Worm (Caenorhabditis elegans): Measurements from ENCODE around the gene W07G1.7.

Gene W07G1.7

DNA sequence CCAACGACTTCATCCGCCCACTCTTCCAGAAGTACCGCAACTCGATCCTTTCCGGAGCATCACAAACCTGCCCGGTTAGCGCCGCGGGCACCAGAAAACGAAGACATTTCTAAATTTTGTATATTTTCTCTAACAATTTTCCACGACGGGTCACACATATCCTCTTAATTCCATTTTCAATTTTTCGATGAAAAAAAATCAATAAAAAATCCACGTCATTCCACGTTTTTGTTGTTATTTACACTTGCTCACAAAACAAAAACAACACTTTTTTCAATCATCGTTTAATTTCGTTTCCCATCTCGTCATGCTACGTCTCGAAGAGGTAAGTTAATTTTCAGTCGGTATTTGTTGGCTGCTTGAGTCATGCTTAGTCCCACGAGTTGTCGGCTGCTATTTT is 42.2 kb upstream of the W07G1.7 start, which contains the start of gene F01D5.7:
TSS of gene F01D5.7 (plus strand) at position 301 of the 400 bp plus-strand sequence.
- TF ChIP-seq ceh-9 (tag; optimal IDR thresholded peaks at IDR 0.05): no peak
- no peak for TF ChIP-seq pros-1 (tag; optimal IDR thresholded peaks at IDR 0.05)
- no peak for TF ChIP-seq ama-1 (optimal IDR thresholded peaks at IDR 0.05)
- no peak for TF ChIP-seq ceh-31 (tag; optimal IDR thresholded peaks at IDR 0.05)
- TF ChIP-seq ceh-19 (GFP tag; optimal IDR thresholded peaks at IDR 0.05): no peak
- no peak for TF ChIP-seq nhr-11 (tag; optimal IDR thresholded peaks at IDR 0.05)
- no peak for TF ChIP-seq pha-2 (tag; optimal IDR thresholded peaks at IDR 0.05)

DNA sequence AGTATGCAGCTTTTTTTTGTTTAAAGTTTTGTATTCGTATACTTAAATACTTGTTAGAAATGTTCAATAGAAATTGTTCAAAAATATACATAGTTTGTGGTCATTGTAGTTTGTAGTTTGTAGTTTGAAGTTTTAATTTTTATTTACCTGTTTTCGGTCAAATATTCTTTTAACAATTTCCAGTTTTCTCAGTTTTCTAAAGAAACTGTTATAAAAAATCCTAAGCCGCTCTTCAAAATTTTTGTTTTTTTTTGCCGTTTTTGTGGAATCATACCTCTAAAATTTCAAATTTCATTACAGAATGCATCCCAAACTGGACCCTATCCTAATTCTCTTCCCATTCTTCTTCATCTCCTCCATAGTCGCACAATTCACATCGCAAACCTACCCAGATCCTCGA is 40.1 kb upstream of the W07G1.7 start, which contains the start of gene F01D5.6:
TSS of gene F01D5.6 (plus strand) at position 301 of the 400 bp plus-strand sequence.
- no peak for TF ChIP-seq K02D7.2 (tag; optimal IDR thresholded peaks at IDR 0.05)
- TF ChIP-seq unc-3 (GFP tag; conservative IDR thresholded peaks at IDR 0.05): no peak
- TF ChIP-seq unc-3 (tag; optimal IDR thresholded peaks at IDR 0.05): no peak
- no peak for TF ChIP-seq che-1 (tag; optimal IDR thresholded peaks at IDR 0.05)
- no peak for TF ChIP-seq syd-9 (tag; optimal IDR thresholded peaks at IDR 0.05)
- no peak for TF ChIP-seq unc-86 (tag; optimal IDR thresholded peaks at IDR 0.05)
- no peak for TF ChIP-seq fax-1 (tag; optimal IDR thresholded peaks at IDR 0.05)
- no peak for TF ChIP-seq ets-4 (tag; optimal IDR thresholded peaks at IDR 0.05)
- TF ChIP-seq ceh-24 (tag; optimal IDR thresholded peaks at IDR 0.05): no peak
- TF ChIP-seq pqm-1 (tag; optimal IDR thresholded peaks at IDR 0.05): no peak
- no peak for TF ChIP-seq ceh-9 (tag; optimal IDR thresholded peaks at IDR 0.05)
- TF ChIP-seq ama-1 (optimal IDR thresholded peaks at IDR 0.05): no peak
- TF ChIP-seq ceh-18 (tag; optimal IDR thresholded peaks at IDR 0.05): no peak
- TF ChIP-seq zip-5 (tag; optimal IDR thresholded peaks at IDR 0.05): no peak
- no peak for TF ChIP-seq T23F11.4 (GFP tag; optimal IDR thresholded peaks at IDR 0.05)
- no peak for TF ChIP-seq hlh-6 (tag; optimal IDR thresholded peaks at IDR 0.05)
- no peak for TF ChIP-seq sdc-2 (tag; optimal IDR thresholded peaks at IDR 0.05)

ce11 chrII:14005183-14005582 is 39.0 kb upstream of the W07G1.7 start:
- TF ChIP-seq K09A11.1 (tag; optimal IDR thresholded peaks at IDR 0.05; ENCODE audit: insufficient read depth) (no peak), ceh-31 (tag; optimal IDR thresholded peaks at IDR 0.05) (no peak), ceh-2 (tag; optimal IDR thresholded peaks at IDR 0.05) (no peak), ceh-22 (tag; optimal IDR thresholded peaks at IDR 0.05) (no peak)

ce11 chrII:14004770-14005169 is 38.6 kb upstream of the W07G1.7 start:
- TF ChIP-seq ceh-31 (tag; optimal IDR thresholded peaks at IDR 0.05) (peak; percentile 21), ceh-6 (GFP tag; optimal IDR thresholded peaks at IDR 0.05) (no peak), ama-1 (optimal IDR thresholded peaks at IDR 0.05) (no peak)

DNA sequence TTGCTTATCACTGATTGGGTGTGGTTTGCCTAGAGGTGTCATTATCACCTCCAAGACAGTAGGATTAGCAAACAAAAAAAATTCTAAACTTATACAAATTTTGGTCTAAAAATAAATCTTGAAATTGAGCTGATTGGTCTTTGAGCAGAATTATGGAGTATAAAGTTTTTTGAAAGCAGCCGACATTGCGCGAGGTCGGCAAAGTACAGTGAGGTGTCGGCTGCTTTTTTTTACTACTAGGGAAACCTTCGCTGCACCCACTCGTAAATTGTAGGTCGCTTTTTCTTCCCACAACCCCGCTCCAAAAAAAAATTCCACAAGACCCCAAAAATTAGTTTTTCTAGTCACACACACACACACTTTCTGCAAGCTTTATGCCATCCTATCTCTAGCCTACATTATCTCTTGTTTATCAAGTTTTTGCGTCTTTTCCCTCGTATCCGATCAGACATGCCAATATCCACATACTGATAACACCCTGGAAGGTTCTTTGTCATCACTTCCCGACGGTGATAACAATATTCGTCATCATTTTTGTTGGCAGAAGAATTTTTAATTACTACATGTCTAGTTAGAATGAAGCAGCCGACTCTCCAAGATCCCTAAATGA is 37.8 kb upstream of the W07G1.7 start:
- TF ChIP-seq zip-5 (tag; optimal IDR thresholded peaks at IDR 0.05) (no peak), npax-4 (tag; optimal IDR thresholded peaks at IDR 0.05) (no peak), eyg-1 (tag; optimal IDR thresholded peaks at IDR 0.05) (no peak), lim-6 (tag; optimal IDR thresholded peaks at IDR 0.05) (no peak), K09A11.1 (tag; optimal IDR thresholded peaks at IDR 0.05; ENCODE audit: insufficient read depth) (no peak), ceh-18 (tag; optimal IDR thresholded peaks at IDR 0.05) (no peak), ceh-19 (GFP tag; optimal IDR thresholded peaks at IDR 0.05) (no peak), unc-86 (tag; optimal IDR thresholded peaks at IDR 0.05) (no peak)

- TF ChIP-seq unc-55 (GFP tag; optimal IDR thresholded peaks at IDR 0.05): no peak
- no peak for TF ChIP-seq ama-1 (optimal IDR thresholded peaks at IDR 0.05)
- no peak for TF ChIP-seq hlh-30 (tag; optimal IDR thresholded peaks at IDR 0.05; ENCODE audit: insufficient read depth)
Observed at ce11 chrII:14002200-14002599, 36.1 kb upstream of the W07G1.7 start, which contains the start of gene F01D5.5. TSS of gene F01D5.5 (minus strand) at chrII:14002300.

All from whole organism, late embryonic.